Worm (Caenorhabditis elegans) whole organism, late embryonic: ENCODE measurements around the gene F17C11.13.

ENCODE experiments used
- T23F11.4 ChIP-seq: fragments of 200-800 bp; sonication (Bioruptor generic); optimal IDR thresholded peaks from 2 replicates; lab custom pipeline; 2018; ENCODE audit warnings: mild to moderate bottlenecking, missing genetic modification characterization, missing compliant biosample characterization
- ceh-19 ChIP-seq: fragments of 200-800 bp; sonication (Bioruptor generic); optimal IDR thresholded peaks from 2 replicates; lab custom pipeline; 2018; ENCODE audit warnings: mild to moderate bottlenecking, missing genetic modification characterization, missing compliant biosample characterization
- elt-2 ChIP-seq: sonication (generic microtip); optimal IDR thresholded peaks from 2 replicates; lab custom pipeline; 2016; ENCODE audit warnings: missing genetic modification reagents, missing genetic modification characterization, missing compliant biosample characterization
- ets-4 ChIP-seq: sonication (generic microtip); optimal IDR thresholded peaks from 2 replicates; lab custom pipeline; 2016; ENCODE audit warnings: missing genetic modification characterization, missing compliant biosample characterization
- pax-1 ChIP-seq: fragments of 150-350 bp; optimal IDR thresholded peaks from 2 replicates; lab custom pipeline; 2014; ENCODE audit warnings: missing biosample characterization, missing genetic modification characterization
- ztf-16 ChIP-seq: sonication (generic microtip); optimal IDR thresholded peaks from 2 replicates; lab custom pipeline; 2017; ENCODE audit warnings: missing genetic modification characterization, missing compliant biosample characterization

ce11 chrV:10921747-10922146 is 34.0 kb upstream of the F17C11.13 start, which contains the start of gene nas-31:
- TF ChIP-seq elt-2 (tag; lab: Kevin White, UChicago): no peak
- TF ChIP-seq ceh-19 (GFP tag; lab: Kevin White, UChicago): no peak
- no peak for TF ChIP-seq pax-1 (tag; lab: Kevin White, UChicago)
- no peak for TF ChIP-seq ets-4 (tag; lab: Kevin White, UChicago)
- no peak for TF ChIP-seq ztf-16 (tag; lab: Kevin White, UChicago)
- TF ChIP-seq T23F11.4 (GFP tag; lab: Kevin White, UChicago): no peak
